Worm (Caenorhabditis elegans): ENCODE measurements around the gene srh-137.

ce11 chrV:16726915-16727314, 10.4 kb upstream of the srh-137 start, which contains the start of gene T25E12.14:
- TF ChIP-seq cog-1 (tag; optimal IDR thresholded peaks at IDR 0.05) (no peak), ref-1 (GFP tag; conservative IDR thresholded peaks at IDR 0.05) (no peak), T22C8.4 (GFP tag; IDR thresholded peaks at IDR 0.05) (no peak), ztf-23 (GFP tag; IDR thresholded peaks at IDR 0.05) (no peak), flt-1 (GFP tag; IDR thresholded peaks at IDR 0.05) (no peak), med-1 (GFP tag; optimal IDR thresholded peaks at IDR 0.05; ENCODE audit: insufficient read depth) (no peak), klf-2 (GFP tag; conservative IDR thresholded peaks at IDR 0.05) (no peak)

All from whole organism, midembryonic.